Fruit fly (Drosophila melanogaster) whole organism, adult: Measurements from ENCODE around the gene CG2691.

Experiments used
- CG11617 ChIP-seq: fragments of 200-800 bp; sonication (Bioruptor generic); optimal IDR thresholded peaks from 2 replicates; lab custom pipeline; 2017; ENCODE audit warnings: mild to moderate bottlenecking, missing biosample characterization, missing genetic modification reagents, missing genetic modification characterization
- CG14711 ChIP-seq: fragments of 200-800 bp; sonication (Bioruptor generic); optimal IDR thresholded peaks from 2 replicates; lab custom pipeline; 2018; ENCODE audit warnings: missing biosample characterization, mild to moderate bottlenecking, missing genetic modification characterization, moderate library complexity
- CG1620 ChIP-seq: fragments of 200-800 bp; sonication (Bioruptor generic); optimal IDR thresholded peaks from 2 replicates; lab custom pipeline; 2016; ENCODE audit warnings: missing biosample characterization, missing genetic modification characterization
- CG7101 ChIP-seq: fragments of 200-800 bp; sonication (Bioruptor generic); optimal IDR thresholded peaks from 2 replicates; lab custom pipeline; 2018; ENCODE audit warnings: missing biosample characterization, mild to moderate bottlenecking, missing genetic modification characterization, moderate library complexity
- Mnt ChIP-seq: fragments of 200-800 bp; sonication (Bioruptor generic); optimal IDR thresholded peaks from 2 replicates; lab custom pipeline; 2016; ENCODE audit warnings: missing biosample characterization, mild to moderate bottlenecking, missing genetic modification characterization
- bab1 ChIP-seq: fragments of 200-800 bp; sonication (Bioruptor generic); optimal IDR thresholded peaks from 3 replicates; lab custom pipeline; 2019; ENCODE audit warnings: missing biosample characterization, mild to moderate bottlenecking, missing genetic modification characterization, moderate library complexity
- cic ChIP-seq: fragments of 200-800 bp; sonication (Bioruptor generic); optimal IDR thresholded peaks from 2 replicates; lab custom pipeline; 2017; ENCODE audit warnings: missing biosample characterization, mild to moderate bottlenecking, missing genetic modification characterization, moderate library complexity
- kay ChIP-seq: fragments of 200-800 bp; sonication (Bioruptor generic); peaks from one replicate; lab custom pipeline; 2016; ENCODE audit warnings: missing biosample characterization, missing genetic modification characterization, borderline replicate concordance
- tj ChIP-seq: fragments of 200-800 bp; sonication (Bioruptor generic); optimal IDR thresholded peaks from 3 replicates; lab custom pipeline; 2017; ENCODE audit warnings: missing biosample characterization, mild to moderate bottlenecking, missing genetic modification characterization, moderate library complexity
- toe ChIP-seq: fragments of 200-800 bp; sonication (Bioruptor generic); optimal IDR thresholded peaks from 2 replicates; lab custom pipeline; 2016; ENCODE audit warnings: missing biosample characterization, missing genetic modification characterization

CG2691 gene

dm6 chrX:13579322-13579721, 44.9 kb downstream of the CG2691 start:
- TF ChIP-seq toe (GFP tag; lab: Kevin White, UChicago), result no peak
- no peak for TF ChIP-seq bab1 (GFP tag; lab: Kevin White, UChicago)
- no peak for TF ChIP-seq Mnt (GFP tag; lab: Kevin White, UChicago)
- no peak for TF ChIP-seq cic (GFP tag; lab: Kevin White, UChicago)
- TF ChIP-seq tj (GFP tag; lab: Kevin White, UChicago), result no peak

DNA sequence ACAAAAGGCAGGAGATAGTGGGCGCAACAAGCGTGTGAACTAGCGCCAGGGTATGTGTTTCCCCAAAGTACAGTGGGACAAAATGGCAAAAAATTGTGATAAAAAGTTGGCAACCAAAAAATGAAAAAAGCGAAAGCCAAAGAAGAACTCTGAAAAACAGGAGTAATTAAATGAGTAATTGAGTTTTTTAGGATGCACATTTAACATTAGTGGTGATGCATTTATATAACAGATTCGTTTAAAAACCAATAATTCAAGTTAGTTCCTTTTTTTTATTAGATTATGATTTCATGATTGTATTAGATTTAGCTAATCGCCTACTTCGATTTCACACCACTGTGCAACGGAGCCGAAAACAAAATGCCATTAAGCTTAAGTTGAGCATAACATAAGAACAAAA, 51.8 kb downstream of the CG2691 start:
- peak; percentile 11 for TF ChIP-seq CG7101 (tag; lab: Kevin White, UChicago)
- TF ChIP-seq CG14711 (tag; lab: Kevin White, UChicago), result no peak
- peak; percentile 3 for TF ChIP-seq tj (GFP tag; lab: Kevin White, UChicago)
- TF ChIP-seq CG11617 (GFP tag; lab: Kevin White, UChicago), result no peak
- peak; percentile 15 for TF ChIP-seq bab1 (GFP tag; lab: Kevin White, UChicago)

DNA sequence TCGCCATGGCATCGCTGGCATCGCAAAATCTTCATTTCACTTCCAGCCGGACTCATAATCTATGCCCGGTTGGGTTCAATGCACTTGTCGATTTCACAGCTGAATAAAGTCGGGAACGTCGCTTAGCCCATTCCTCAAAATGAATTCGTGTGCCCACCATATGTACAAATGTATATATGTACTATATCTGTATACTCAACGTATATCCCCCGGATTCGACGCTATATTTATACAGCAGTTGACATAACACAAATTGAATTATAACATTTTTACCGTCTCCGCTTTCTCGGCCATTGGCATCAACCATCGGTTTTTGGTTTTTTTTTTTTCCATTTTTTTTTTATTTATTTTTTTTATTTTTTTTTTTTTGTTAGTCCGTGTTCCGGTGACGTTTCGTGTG, 54.0 kb downstream of the CG2691 start:
- TF ChIP-seq CG1620 (peak; percentile 15), kay (GFP tag; lab: Kevin White, UChicago) (peak; percentile 22), CG7101 (tag; lab: Kevin White, UChicago) (no peak)
